Fruit fly (Drosophila melanogaster) whole organism, prepupa: ENCODE measurements around the gene CG3857.

Experiments
- Blimp-1 ChIP-seq: fragments of 200-800 bp; sonication (Bioruptor generic); optimal IDR thresholded peaks from 3 replicates; lab custom pipeline; 2017; ENCODE audit warnings: missing biosample characterization, missing genetic modification characterization, mild to moderate bottlenecking, moderate library complexity, missing genetic modification reagents
- CG10631 ChIP-seq: fragments of 200-800 bp; sonication (Bioruptor generic); optimal IDR thresholded peaks from 2 replicates; lab custom pipeline; 2016; ENCODE audit warnings: missing biosample characterization, missing genetic modification characterization
- CG10669 ChIP-seq: fragments of 200-800 bp; sonication (Bioruptor generic); optimal IDR thresholded peaks from 3 replicates; lab custom pipeline; 2018; ENCODE audit warnings: missing biosample characterization, mild to moderate bottlenecking, missing genetic modification characterization, moderate library complexity
- CG11294 ChIP-seq: fragments of 200-800 bp; sonication (Bioruptor generic); IDR thresholded peaks from 2 replicates; pipeline ENCODE4 v1.3.6; 2022; ENCODE audit warnings: missing biosample characterization, missing genetic modification characterization
- CG11762 ChIP-seq: fragments of 200-800 bp; sonication (Bioruptor generic); optimal IDR thresholded peaks from 3 replicates; lab custom pipeline; 2016; ENCODE audit warnings: missing biosample characterization, missing genetic modification characterization; ENCODE audit not compliant: insufficient read depth
- CG11902 ChIP-seq: fragments of 200-800 bp; sonication (Bioruptor generic); optimal IDR thresholded peaks from 3 replicates; lab custom pipeline; 2016; ENCODE audit warnings: missing biosample characterization, missing genetic modification characterization
- CG1621 ChIP-seq: fragments of 200-800 bp; sonication (Bioruptor generic); optimal IDR thresholded peaks from 3 replicates; lab custom pipeline; 2018; ENCODE audit warnings: missing biosample characterization, mild to moderate bottlenecking, missing genetic modification characterization
- CG16779 ChIP-seq: fragments of 200-800 bp; sonication (Bioruptor generic); optimal IDR thresholded peaks from 3 replicates; lab custom pipeline; 2017; ENCODE audit warnings: missing biosample characterization, mild to moderate bottlenecking, missing genetic modification characterization
- CG3032 ChIP-seq: fragments of 200-800 bp; optimal IDR thresholded peaks from 2 replicates; lab custom pipeline; 2019; ENCODE audit warnings: missing biosample characterization, mild to moderate bottlenecking, missing genetic modification characterization, moderate library complexity
- CG31627 ChIP-seq: fragments of 200-800 bp; sonication (Bioruptor generic); optimal IDR thresholded peaks from 3 replicates; lab custom pipeline; 2016; ENCODE audit warnings: missing biosample characterization, missing genetic modification characterization
- CG32006 ChIP-seq: fragments of 200-800 bp; sonication (Bioruptor generic); optimal IDR thresholded peaks from 3 replicates; lab custom pipeline; 2017; ENCODE audit warnings: missing biosample characterization, mild to moderate bottlenecking, missing genetic modification characterization
- CG34406 ChIP-seq: fragments of 200-800 bp; sonication (Bioruptor generic); optimal IDR thresholded peaks from 3 replicates; lab custom pipeline; 2016; ENCODE audit warnings: missing biosample characterization, missing genetic modification characterization
- CG3919 ChIP-seq: fragments of 200-800 bp; sonication (Bioruptor generic); optimal IDR thresholded peaks from 3 replicates; lab custom pipeline; 2016; ENCODE audit warnings: missing biosample characterization, missing genetic modification characterization
- CG4318 ChIP-seq: fragments of 200-800 bp; sonication (Bioruptor generic); optimal IDR thresholded peaks from 3 replicates; lab custom pipeline; 2017; ENCODE audit warnings: missing biosample characterization, mild to moderate bottlenecking, missing genetic modification characterization
- CG6163 ChIP-seq: fragments of 200-800 bp; sonication (Bioruptor generic); IDR thresholded peaks from 3 replicates; pipeline ENCODE4 v1.3.6; 2022; ENCODE audit warnings: missing biosample characterization, missing genetic modification characterization
- CG6276 ChIP-seq: fragments of 200-800 bp; sonication (Bioruptor generic); optimal IDR thresholded peaks from 2 replicates; lab custom pipeline; 2017; ENCODE audit warnings: missing biosample characterization, mild to moderate bottlenecking, missing genetic modification characterization
- CG6792 ChIP-seq: fragments of 200-800 bp; sonication (Bioruptor generic); optimal IDR thresholded peaks from 3 replicates; lab custom pipeline; 2016; ENCODE audit warnings: missing biosample characterization, missing genetic modification characterization
- CG6854 ChIP-seq: fragments of 200-800 bp; sonication (Bioruptor generic); optimal IDR thresholded peaks from 2 replicates; lab custom pipeline; 2017; ENCODE audit warnings: missing biosample characterization, mild to moderate bottlenecking, missing genetic modification characterization
- CG7368 ChIP-seq: fragments of 200-800 bp; sonication (Bioruptor generic); optimal IDR thresholded peaks from 3 replicates; lab custom pipeline; 2016; ENCODE audit warnings: missing biosample characterization, missing genetic modification characterization
- CG8119 ChIP-seq: fragments of 200-800 bp; sonication (Bioruptor generic); IDR thresholded peaks from 3 replicates; pipeline ENCODE4 v1.3.6; 2022; ENCODE audit warnings: missing biosample characterization, missing genetic modification characterization
- CG8632 ChIP-seq: fragments of 200-800 bp; sonication (Bioruptor generic); optimal IDR thresholded peaks from 3 replicates; lab custom pipeline; 2016; ENCODE audit warnings: missing biosample characterization, missing genetic modification characterization
- Eip75B ChIP-seq: fragments of 200-800 bp; sonication (Bioruptor generic); optimal IDR thresholded peaks from 3 replicates; lab custom pipeline; 2016; ENCODE audit warnings: missing biosample characterization, missing genetic modification characterization
- Eip93F ChIP-seq: fragments of 200-800 bp; sonication (Bioruptor generic); optimal IDR thresholded peaks from 2 replicates; lab custom pipeline; 2016; ENCODE audit warnings: missing biosample characterization, mild to moderate bottlenecking, missing genetic modification characterization
- Ets21C ChIP-seq: fragments of 200-800 bp; sonication (Bioruptor generic); optimal IDR thresholded peaks from 3 replicates; lab custom pipeline; 2016; ENCODE audit warnings: missing biosample characterization, missing genetic modification characterization
- Ets96B ChIP-seq: fragments of 200-800 bp; optimal IDR thresholded peaks from 2 replicates; lab custom pipeline; 2019; ENCODE audit warnings: missing biosample characterization, mild to moderate bottlenecking, missing genetic modification characterization, moderate library complexity
- Gug ChIP-seq: fragments of 200-800 bp; sonication (Bioruptor generic); IDR thresholded peaks from 2 replicates; pipeline ENCODE4 v1.3.6; 2022; ENCODE audit warnings: missing biosample characterization, missing genetic modification characterization
- Hr38 ChIP-seq: sonication (Bioruptor generic); optimal IDR thresholded peaks from 2 replicates; lab custom pipeline; 2016; ENCODE audit warnings: missing biosample characterization, missing genetic modification characterization
- Hr39 ChIP-seq: fragments of 200-800 bp; sonication (Bioruptor generic); optimal IDR thresholded peaks from 2 replicates; lab custom pipeline; 2016; ENCODE audit warnings: missing biosample characterization, missing genetic modification characterization
- Hr4 ChIP-seq: fragments of 200-800 bp; sonication (Bioruptor generic); optimal IDR thresholded peaks from 3 replicates; lab custom pipeline; 2016; ENCODE audit warnings: missing biosample characterization, missing genetic modification characterization
- Met ChIP-seq: fragments of 200-800 bp; sonication (Bioruptor generic); optimal IDR thresholded peaks from 3 replicates; lab custom pipeline; 2016; ENCODE audit warnings: missing biosample characterization, missing genetic modification characterization
- OdsH ChIP-seq: fragments of 200-800 bp; sonication (Bioruptor generic); optimal IDR thresholded peaks from 3 replicates; lab custom pipeline; 2016; ENCODE audit warnings: missing biosample characterization, missing genetic modification characterization
- Smox ChIP-seq: fragments of 200-800 bp; sonication (Bioruptor generic); optimal IDR thresholded peaks from 3 replicates; lab custom pipeline; 2016; ENCODE audit warnings: missing biosample characterization, missing genetic modification characterization
- Sox102F ChIP-seq: fragments of 200-800 bp; sonication (Bioruptor generic); optimal IDR thresholded peaks from 2 replicates; lab custom pipeline; 2016; ENCODE audit warnings: missing biosample characterization, mild to moderate bottlenecking, missing genetic modification characterization
- Sox14 ChIP-seq: fragments of 200-800 bp; sonication (Bioruptor generic); optimal IDR thresholded peaks from 3 replicates; lab custom pipeline; 2016; ENCODE audit warnings: missing biosample characterization, missing genetic modification characterization
- Sox15 ChIP-seq: fragments of 200-800 bp; sonication (Bioruptor generic); optimal IDR thresholded peaks from 3 replicates; lab custom pipeline; 2016; ENCODE audit warnings: missing biosample characterization, missing genetic modification characterization
- achi ChIP-seq: fragments of 200-800 bp; sonication (Bioruptor generic); optimal IDR thresholded peaks from 3 replicates; lab custom pipeline; 2016; ENCODE audit warnings: missing biosample characterization, missing genetic modification characterization
- acj6 ChIP-seq: fragments of 200-800 bp; sonication (Bioruptor generic); optimal IDR thresholded peaks from 3 replicates; lab custom pipeline; 2016; ENCODE audit warnings: missing biosample characterization, missing genetic modification characterization
- cyc ChIP-seq: fragments of 200-800 bp; sonication (Bioruptor generic); optimal IDR thresholded peaks from 3 replicates; lab custom pipeline; 2016; ENCODE audit warnings: missing biosample characterization, missing genetic modification characterization
- dac ChIP-seq: fragments of 200-800 bp; sonication (Bioruptor generic); optimal IDR thresholded peaks from 2 replicates; lab custom pipeline; 2017; ENCODE audit warnings: missing biosample characterization, mild to moderate bottlenecking, missing genetic modification characterization
- dsx ChIP-seq: fragments of 200-800 bp; optimal IDR thresholded peaks from 3 replicates; lab custom pipeline; 2019; ENCODE audit warnings: missing biosample characterization, mild to moderate bottlenecking, missing genetic modification characterization, moderate library complexity; ENCODE audit not compliant: poor library complexity, severe bottlenecking
- eg ChIP-seq: fragments of 200-800 bp; sonication (Bioruptor generic); IDR thresholded peaks from 3 replicates; pipeline ENCODE4 v1.3.6; 2022; ENCODE audit warnings: missing biosample characterization, missing genetic modification characterization
- fd59A ChIP-seq: fragments of 200-800 bp; sonication (Bioruptor generic); optimal IDR thresholded peaks from 2 replicates; lab custom pipeline; 2017; ENCODE audit warnings: missing biosample characterization, mild to moderate bottlenecking, missing genetic modification characterization, missing genetic modification reagents
- fd85E ChIP-seq: fragments of 200-800 bp; sonication (Bioruptor generic); optimal IDR thresholded peaks from 3 replicates; lab custom pipeline; 2016; ENCODE audit warnings: missing biosample characterization, missing genetic modification characterization
- fkh ChIP-seq: fragments of 200-800 bp; sonication (Bioruptor generic); optimal IDR thresholded peaks from 3 replicates; lab custom pipeline; 2017; ENCODE audit warnings: missing biosample characterization, mild to moderate bottlenecking, missing genetic modification characterization, moderate library complexity
- lz ChIP-seq: fragments of 200-800 bp; sonication (Bioruptor generic); optimal IDR thresholded peaks from 3 replicates; lab custom pipeline; 2016; ENCODE audit warnings: missing biosample characterization, missing genetic modification characterization
- net ChIP-seq: fragments of 200-800 bp; sonication (Bioruptor generic); optimal IDR thresholded peaks from 3 replicates; lab custom pipeline; 2016; ENCODE audit warnings: missing biosample characterization, missing genetic modification characterization
- pdm3 ChIP-seq: fragments of 200-800 bp; sonication (Bioruptor generic); optimal IDR thresholded peaks from 3 replicates; lab custom pipeline; 2016; ENCODE audit warnings: missing biosample characterization, missing genetic modification characterization
- salr ChIP-seq, 2 experiments: fragments of 200-800 bp; sonication (Bioruptor generic); optimal IDR thresholded peaks; 3 replicates each; lab custom pipeline; 2016 to 2018; ENCODE audit warnings: missing biosample characterization in 2 of 2, missing genetic modification characterization in 2 of 2, mild to moderate bottlenecking in 1 of 2
- spab ChIP-seq: fragments of 200-800 bp; sonication (Bioruptor generic); optimal IDR thresholded peaks from 2 replicates; lab custom pipeline; 2017; ENCODE audit warnings: missing biosample characterization, mild to moderate bottlenecking, missing genetic modification characterization, missing genetic modification reagents
- ss ChIP-seq, 2 experiments: fragments of 200-800 bp; sonication (Bioruptor generic); optimal IDR thresholded peaks; 2 replicates in 1 of 2; 3 replicates in 1 of 2; lab custom pipeline; 2017 to 2018; ENCODE audit warnings: mild to moderate bottlenecking in 2 of 2, missing biosample characterization in 2 of 2, missing genetic modification characterization in 2 of 2, moderate library complexity in 1 of 2
- svp ChIP-seq: fragments of 200-800 bp; sonication (Bioruptor generic); peaks from one replicate; lab custom pipeline; 2016; ENCODE audit warnings: missing biosample characterization, missing genetic modification characterization
- vri ChIP-seq: fragments of 200-800 bp; sonication (Bioruptor generic); optimal IDR thresholded peaks from 3 replicates; lab custom pipeline; 2016; ENCODE audit warnings: missing biosample characterization, mild to moderate bottlenecking, missing genetic modification characterization

Gene CG3857

DNA sequence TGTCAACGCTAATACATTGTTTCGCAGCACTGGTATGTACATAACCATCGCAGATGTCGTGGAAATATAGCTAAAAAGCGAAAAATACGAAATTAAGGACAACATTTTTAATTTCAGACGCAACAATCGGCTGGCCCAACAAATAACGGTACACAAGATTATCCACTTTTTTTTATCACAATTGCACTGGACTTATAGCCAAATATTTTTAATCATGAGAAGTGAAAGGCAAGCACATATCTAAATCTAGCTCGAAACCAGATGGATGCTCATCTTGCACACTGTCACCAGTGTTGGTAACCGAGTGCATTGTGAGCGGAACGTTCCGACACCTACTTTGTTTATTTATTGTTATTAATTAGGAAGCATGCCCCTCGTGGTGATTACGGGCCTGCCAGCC, at the start of gene CG3857, which contains the start of gene CG3587:
Gene CG3857 (minus strand): TSS at position 21 of the 400 bp plus-strand sequence.
Gene CG3587 (plus strand): TSS at position 288 of the 400 bp plus-strand sequence.
- TF ChIP-seq Sox15: peak; percentile 73
- peak; percentile 38 for TF ChIP-seq Blimp-1
- TF ChIP-seq CG10669: peak; percentile 60
- TF ChIP-seq dsx (GFP tag; lab: Kevin White, UChicago): peak; percentile 91
- peak; percentile 60 for TF ChIP-seq dac (GFP tag; lab: Kevin White, UChicago)
- TF ChIP-seq fkh: peak; percentile 93
- peak; percentile 14 for TF ChIP-seq Hr38
- peak; percentile 54 for TF ChIP-seq CG8632
- peak; percentile 88 for TF ChIP-seq Hr39 (GFP tag; lab: Kevin White, UChicago)
- TF ChIP-seq CG11294 (GFP tag; lab: Robert Waterston, UW): peak; percentile 30; the same call in 1 of the 2 replicates
- TF ChIP-seq CG6792: peak; percentile 71
- peak; percentile 56 for TF ChIP-seq vri (GFP tag; lab: Kevin White, UChicago)
- peak; percentile 74 for TF ChIP-seq acj6
- peak; percentile 79 for TF ChIP-seq CG32006
- TF ChIP-seq CG4318 (GFP tag; lab: Kevin White, UChicago): peak; percentile 31
- TF ChIP-seq lz (GFP tag; lab: Kevin White, UChicago): peak; percentile 85
- peak; percentile 77 for TF ChIP-seq Hr4 (GFP tag; lab: Kevin White, UChicago)
- peak; percentile 65 for TF ChIP-seq Ets96B
- TF ChIP-seq CG8119 (GFP tag; lab: Robert Waterston, UW): peak; percentile 48
- peak; percentile 11 for TF ChIP-seq spab
- peak in 1 of 2 experiments; percentile 68 for TF ChIP-seq ss (GFP tag; optimal IDR thresholded peaks at IDR 0.05; lab: Kevin White, UChicago)
- TF ChIP-seq achi (GFP tag; lab: Kevin White, UChicago): peak; percentile 74
- TF ChIP-seq Gug (GFP tag; lab: Robert Waterston, UW): peak; percentile 45; the same call in 1 of the 2 replicates
- TF ChIP-seq Sox14 (GFP tag; lab: Kevin White, UChicago): peak; percentile 77
- peak; percentile 59 for TF ChIP-seq net
- TF ChIP-seq CG6854 (GFP tag; lab: Kevin White, UChicago): no peak
- TF ChIP-seq CG31627 (GFP tag; lab: Kevin White, UChicago): peak; percentile 85
- TF ChIP-seq CG7368 (GFP tag; lab: Kevin White, UChicago): peak; percentile 68
- TF ChIP-seq cyc (GFP tag; lab: Kevin White, UChicago): peak; percentile 74
- TF ChIP-seq CG11762 (GFP tag; lab: Kevin White, UChicago): peak; percentile 56
- TF ChIP-seq OdsH: peak; percentile 82
- peak; percentile 73 for TF ChIP-seq CG10631 (GFP tag; lab: Kevin White, UChicago)
- TF ChIP-seq pdm3 (GFP tag; lab: Kevin White, UChicago): peak; percentile 79
- TF ChIP-seq fd59A: peak; percentile 57
- peak; percentile 71 for TF ChIP-seq CG3032 (tag; lab: Kevin White, UChicago)
- peak; percentile 80 for TF ChIP-seq Met (GFP tag; lab: Kevin White, UChicago)
- peak; percentile 35; the same call in 1 of the 3 replicates for TF ChIP-seq CG6163 (GFP tag; lab: Robert Waterston, UW)
- peak; percentile 9 for TF ChIP-seq CG16779
- TF ChIP-seq CG11902 (GFP tag; lab: Kevin White, UChicago): peak; percentile 55
- TF ChIP-seq Sox102F (GFP tag; lab: Kevin White, UChicago): peak; percentile 82
- TF ChIP-seq eg (GFP tag; lab: Robert Waterston, UW): 0 out of 3 replicates have a peak, but pooled peaks have one; percentile 55
- TF ChIP-seq Eip75B (GFP tag; lab: Kevin White, UChicago): peak; percentile 75
- no peak for TF ChIP-seq fd85E
- TF ChIP-seq CG6276: no peak
- peak; percentile 83 for TF ChIP-seq Ets21C
- TF ChIP-seq Eip93F: no peak
- TF ChIP-seq CG1621 (tag; lab: Kevin White, UChicago): peak; percentile 50
- peak; percentile 55 to 65 for TF ChIP-seq salr (GFP tag; optimal IDR thresholded peaks at IDR 0.05; lab: Kevin White, UChicago)
- TF ChIP-seq CG34406 (GFP tag; lab: Kevin White, UChicago): peak; percentile 59
- peak; percentile 73 for TF ChIP-seq Smox (GFP tag; lab: Kevin White, UChicago)
- peak; percentile 68 for TF ChIP-seq CG3919 (GFP tag; lab: Kevin White, UChicago)
- TF ChIP-seq svp (GFP tag; lab: Kevin White, UChicago): peak; percentile 85
